Fruit fly (Drosophila melanogaster) whole organism, larva: ENCODE data around the gene CG5225.

ENCODE experiments used
- noc ChIP-seq: fragments of 200-800 bp; sonication (Bioruptor generic); optimal IDR thresholded peaks from 3 replicates; lab custom pipeline; 2019; ENCODE audit warnings: missing biosample characterization, mild to moderate bottlenecking, missing genetic modification characterization, moderate library complexity

CG5225 gene

DNA sequence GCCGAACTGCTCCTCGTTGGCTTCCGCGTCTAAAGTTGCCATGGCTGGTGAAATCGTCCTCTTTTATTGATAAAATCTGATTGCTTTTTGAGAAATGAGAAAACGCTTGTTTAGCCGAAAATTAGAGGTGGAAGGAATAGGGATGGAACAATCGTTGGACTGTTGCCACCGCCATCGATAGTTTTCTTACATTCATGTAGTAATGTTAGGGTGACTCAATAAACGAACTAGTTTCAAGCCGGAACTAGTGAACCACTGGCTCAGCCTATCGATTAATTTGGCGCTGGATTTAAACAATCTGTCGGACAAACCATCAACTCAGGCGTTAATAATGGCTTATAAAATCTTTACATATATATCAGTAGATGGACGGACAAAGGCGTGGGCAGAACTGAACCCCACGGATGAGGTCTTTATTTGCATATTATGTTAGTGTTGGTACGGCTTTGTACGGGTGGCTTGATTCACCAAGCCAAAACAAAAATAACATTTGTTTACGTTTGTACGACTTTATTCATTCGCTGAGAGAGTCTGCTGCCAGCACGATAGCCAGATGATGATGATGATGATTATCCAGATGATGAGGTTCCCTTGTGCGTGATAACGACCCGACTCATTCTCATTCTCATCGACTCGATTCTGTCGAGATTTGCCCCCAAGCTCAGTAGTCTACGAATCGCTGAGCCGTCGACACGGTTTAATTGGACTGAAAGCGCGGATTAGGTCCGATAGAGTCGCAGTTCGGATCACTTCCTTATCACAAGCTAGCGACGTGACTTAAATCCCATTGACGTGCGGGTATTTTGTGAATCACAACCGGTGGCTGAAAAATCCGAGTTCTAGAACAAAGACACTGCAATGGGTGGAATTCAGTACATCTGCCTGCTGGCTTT, 26.0 kb upstream of the CG5225 start, which contains the start of the genes Sf3a1 and Irc:
Gene Sf3a1 (minus strand): TSS at position 138 of the 893 bp plus-strand sequence.
Gene Irc (plus strand): TSS at position 658 of the 893 bp plus-strand sequence.
- no peak for TF ChIP-seq noc (tag; lab: Kevin White, UChicago)

dm6 chr3R:17003468-17003867, 25.0 kb upstream of the CG5225 start:
- TF ChIP-seq noc (tag; lab: Kevin White, UChicago): no peak

- TF ChIP-seq noc (tag; lab: Kevin White, UChicago): no peak
These were observed 21.2 kb upstream of the CG5225 start for dm6 chr3R:17007336-17007735.

- peak; percentile 38 for TF ChIP-seq noc (tag; lab: Kevin White, UChicago)
These were observed 20.3 kb upstream of the CG5225 start, which contains the start of gene CG8907 for dm6 chr3R:17008018-17008674. TSS of gene CG8907 (plus strand) at chr3R:17008269.

- no peak for TF ChIP-seq noc (tag; lab: Kevin White, UChicago)
These were observed 19.8 kb upstream of the CG5225 start for dm6 chr3R:17008675-17009022.

DNA sequence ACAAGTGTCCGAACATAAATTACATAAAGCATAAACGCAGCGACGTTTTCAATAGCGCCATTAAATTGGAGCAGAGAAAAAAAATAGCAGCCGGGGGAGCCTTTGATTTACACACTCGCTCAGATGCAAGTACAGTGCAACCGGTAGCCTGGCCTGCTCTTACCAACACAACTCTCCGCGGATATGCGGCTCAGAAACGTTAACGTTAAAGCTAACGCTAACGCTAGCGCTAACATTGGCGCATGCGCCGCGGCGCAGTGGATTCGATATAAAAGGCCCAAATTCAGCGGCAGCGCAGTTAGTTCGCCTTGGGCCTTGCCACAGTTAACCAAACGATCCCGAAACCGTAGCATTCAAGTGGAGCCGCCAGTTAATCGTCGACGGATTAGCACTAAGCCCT, 14.2 kb upstream of the CG5225 start, which contains the start of gene Pxd:
Gene Pxd (plus strand): TSS at position 301 of the 400 bp plus-strand sequence.
- TF ChIP-seq noc (tag; lab: Kevin White, UChicago): no peak

- no peak for TF ChIP-seq noc (tag; lab: Kevin White, UChicago)
These were observed 12.3 kb upstream of the CG5225 start for dm6 chr3R:17016193-17016592.

DNA sequence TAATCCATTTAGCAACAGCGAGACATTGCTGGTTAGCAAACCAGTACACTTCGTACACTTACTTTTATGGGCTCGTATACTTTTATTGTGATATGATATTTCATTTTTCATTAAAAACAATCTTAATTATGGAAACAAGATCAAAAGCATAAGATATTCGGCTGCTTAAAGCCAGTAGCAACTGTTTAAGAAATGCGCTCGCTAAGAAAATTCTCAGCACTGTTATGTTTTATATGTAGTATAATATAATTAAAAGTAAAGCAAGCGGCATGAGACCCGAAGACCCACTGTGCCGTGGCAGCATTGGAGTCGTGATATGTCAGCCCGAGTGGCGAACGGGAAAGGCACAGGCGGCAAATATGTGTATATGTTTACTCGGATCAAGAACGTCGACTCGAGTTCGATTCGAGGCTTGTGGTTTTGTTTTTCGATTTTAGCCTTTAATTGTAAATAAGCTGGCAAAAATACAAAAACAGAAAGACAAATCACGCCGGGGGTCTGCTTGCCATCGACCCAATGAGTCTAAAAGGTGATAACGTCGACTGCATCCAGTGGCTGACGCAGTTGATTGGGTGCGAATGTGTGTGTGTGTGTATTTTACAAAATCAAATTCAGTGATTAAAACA, 9.5 kb upstream of the CG5225 start:
- TF ChIP-seq noc (tag; lab: Kevin White, UChicago): no peak

- TF ChIP-seq noc (tag; lab: Kevin White, UChicago): no peak
These were observed 7.5 kb upstream of the CG5225 start, which contains the start of gene Adsl for dm6 chr3R:17020956-17021355. TSS of gene Adsl (minus strand) at chr3R:17021120.

dm6 chr3R:17029796-17030195, 1.3 kb downstream of the CG5225 start:
- no peak for TF ChIP-seq noc (tag; lab: Kevin White, UChicago)

- TF ChIP-seq noc (tag; lab: Kevin White, UChicago): no peak
These were observed 3.0 kb downstream of the CG5225 start, which contains the start of gene CG31268 for dm6 chr3R:17031502-17031901. TSS of gene CG31268 (plus strand) at chr3R:17031802.

DNA sequence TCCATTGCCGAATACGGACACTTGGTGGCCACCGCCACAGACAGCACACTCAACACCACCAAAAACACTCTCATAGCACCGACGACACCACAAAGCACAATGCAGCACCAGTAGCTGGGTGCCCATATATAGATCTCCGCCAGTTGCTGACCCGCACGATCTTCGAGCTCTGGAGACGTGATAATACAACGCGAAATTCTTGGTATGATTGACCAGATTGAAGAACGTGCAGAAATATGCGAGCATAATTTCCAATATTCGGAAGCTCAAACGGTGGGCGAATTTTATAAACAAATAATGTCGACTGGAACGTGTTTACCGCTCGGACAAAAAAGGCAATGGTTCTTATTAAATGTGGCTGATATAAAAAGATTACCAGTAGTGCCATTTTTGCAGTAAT, 7.5 kb downstream of the CG5225 start, which contains the start of gene CG4009:
Gene CG4009 (minus strand): TSS at position 101 of the 400 bp plus-strand sequence.
- no peak for TF ChIP-seq noc (tag; lab: Kevin White, UChicago)

DNA sequence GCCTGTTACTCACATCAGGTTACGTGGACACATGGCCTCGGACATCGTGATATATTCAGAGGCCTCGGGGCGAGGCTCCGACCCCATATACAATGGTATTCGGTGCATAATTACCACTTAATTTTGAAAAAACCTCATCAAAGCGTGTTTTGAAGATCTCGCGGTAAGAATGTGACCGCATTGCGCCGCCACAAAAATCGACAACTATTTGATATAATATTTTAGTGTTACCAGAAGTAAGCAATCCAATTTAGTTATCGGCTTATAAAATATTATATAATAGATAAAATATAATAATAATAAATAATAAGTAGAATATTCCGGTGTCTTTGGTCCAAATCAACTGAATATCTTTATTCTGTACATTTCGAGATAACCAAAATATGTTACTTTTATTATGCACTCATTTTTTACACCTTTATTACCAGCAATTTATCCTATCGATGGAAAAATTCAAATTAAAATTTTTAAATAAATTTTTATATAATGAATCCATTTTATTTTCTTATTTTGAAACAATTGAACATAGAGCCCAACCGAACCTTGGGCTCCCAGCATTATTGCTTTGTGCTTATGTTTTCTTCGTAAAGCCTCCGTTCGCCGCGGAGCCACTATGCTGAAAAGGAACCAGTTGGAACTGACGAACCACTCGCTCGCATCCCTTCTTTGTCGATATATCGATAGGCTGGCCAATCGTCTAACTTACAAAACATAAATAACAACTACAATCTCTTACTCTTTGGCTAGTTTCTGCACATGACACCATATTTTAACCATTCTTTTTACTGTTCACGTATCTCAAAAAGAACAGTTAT, 11.7 kb downstream of the CG5225 start, which contains the start of the genes CG18213 and Trm7-32:
Gene CG18213 (minus strand): TSS at position 211 of the 815 bp plus-strand sequence.
Gene Trm7-32 (plus strand): TSS at position 690 of the 815 bp plus-strand sequence.
- no peak for TF ChIP-seq noc (tag; lab: Kevin White, UChicago)

DNA sequence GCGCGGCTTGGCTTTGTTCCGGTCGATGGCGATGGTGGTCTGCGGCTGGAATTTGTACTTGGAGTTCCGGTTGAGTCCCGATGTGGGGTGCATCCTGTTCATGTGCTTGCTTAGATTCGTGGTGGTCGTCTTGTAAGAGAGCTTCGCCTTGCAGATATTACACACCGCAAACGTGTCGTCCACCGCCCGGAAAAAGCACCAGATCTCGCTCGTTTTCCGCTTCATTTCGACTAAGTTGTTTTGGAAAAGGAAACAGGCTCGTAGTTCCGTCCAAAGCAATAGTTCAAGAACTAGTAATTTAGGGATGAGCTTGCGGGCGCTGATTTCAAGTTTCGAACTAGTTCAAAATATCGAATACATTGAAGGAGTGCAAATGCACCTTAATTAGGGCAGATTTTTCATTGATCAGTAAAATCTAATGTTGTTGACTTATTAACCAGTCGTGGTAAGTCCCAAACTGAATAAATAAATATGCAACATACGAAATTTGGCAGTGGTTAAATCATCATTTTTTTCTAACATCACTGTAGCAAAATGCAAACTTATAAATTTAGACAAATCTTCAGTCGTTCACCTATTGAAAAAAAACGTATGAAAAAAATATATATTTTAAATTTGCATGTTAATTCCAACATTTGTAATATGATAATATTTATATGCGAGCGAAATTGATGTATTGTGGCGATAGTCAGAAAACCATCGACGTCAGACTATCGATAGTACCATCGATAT, 14.5 kb downstream of the CG5225 start, which contains the start of the genes bdwf and Patr-1:
Gene bdwf (minus strand): TSS at position 299 of the 732 bp plus-strand sequence.
Gene Patr-1 (plus strand): TSS at position 727 of the 732 bp plus-strand sequence.
- no peak for TF ChIP-seq noc (tag; lab: Kevin White, UChicago)
